Worm (Caenorhabditis elegans): ENCODE results near the gene lep-2.

lep-2 gene

DNA sequence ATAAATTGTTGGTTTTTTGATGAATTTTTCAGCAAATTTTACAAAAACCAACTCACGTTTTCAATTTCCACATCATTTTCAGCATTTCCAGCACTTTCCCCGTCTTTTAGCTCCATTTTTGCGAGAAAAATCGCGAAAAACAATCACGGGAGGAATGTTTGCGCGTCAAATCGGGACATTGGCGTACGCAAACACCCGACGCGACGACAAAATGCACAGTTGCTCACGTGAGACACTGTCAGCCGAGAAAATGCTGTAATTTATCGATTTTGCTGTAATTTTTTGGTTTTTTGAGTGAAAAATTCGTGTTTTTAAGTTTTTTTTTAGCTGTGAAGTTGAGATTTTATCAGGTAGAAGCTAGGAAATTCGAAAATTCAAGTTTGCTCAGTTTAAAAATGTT lies 17.5 kb downstream of the lep-2 start, which contains the start of gene Y55F3AM.9 (continued):
- TF ChIP-seq cebp-2 (GFP tag; IDR thresholded peaks at IDR 0.05) (no peak), nfyb-1 (GFP tag; IDR thresholded peaks at IDR 0.05) (0 out of 2 replicates have a peak, but pooled peaks have one; percentile 17), lin-26 (GFP tag; IDR thresholded peaks at IDR 0.05) (no peak), zfh-2 (GFP tag; conservative IDR thresholded peaks at IDR 0.05) (no peak), Y79H2A.3 (GFP tag; conservative IDR thresholded peaks at IDR 0.05) (no peak), tbp1 (GFP tag; optimal IDR thresholded peaks at IDR 0.05) (peak; percentile 10), lsl-1 (GFP tag; optimal IDR thresholded peaks at IDR 0.05) (peak; percentile 41), ztf-28 (GFP tag; IDR thresholded peaks at IDR 0.05) (0 out of 2 replicates have a peak, but pooled peaks have one; percentile 13), ceh-100 (GFP tag; IDR thresholded peaks at IDR 0.05) (no peak), lin-40 (tag; optimal IDR thresholded peaks at IDR 0.05) (peak; percentile 24), Y56A3A.18 (GFP tag; IDR thresholded peaks at IDR 0.05) (no peak), xnd-1 (tag; optimal IDR thresholded peaks at IDR 0.05) (no peak), unc-130 (GFP tag; optimal IDR thresholded peaks at IDR 0.05) (no peak), pbrm-1 (GFP tag; IDR thresholded peaks at IDR 0.05) (no peak)

DNA sequence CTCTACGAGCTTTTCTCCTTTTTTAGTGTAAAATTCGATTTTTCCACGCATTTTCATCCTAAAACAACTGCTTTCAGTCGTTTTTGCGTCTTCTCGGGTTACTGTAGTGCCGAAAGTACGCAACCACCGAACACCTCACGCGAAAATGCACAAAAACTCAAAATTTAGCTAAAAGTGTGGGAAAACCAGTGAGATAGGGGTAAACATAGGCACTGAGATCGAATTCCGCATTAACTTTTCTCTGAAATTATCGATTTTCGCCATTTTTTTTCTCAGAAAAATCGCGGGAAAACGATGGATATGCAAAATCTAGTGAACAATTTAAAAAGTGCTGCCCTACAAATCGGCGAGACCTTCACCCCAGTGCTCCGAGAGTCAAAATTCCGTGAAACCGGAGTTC lies 18.1 kb downstream of the lep-2 start, which contains the start of gene atg-3:
Gene atg-3, plus strand, starts transcription at position 301 of the 400 bp plus-strand sequence.
- TF ChIP-seq lsl-1 (GFP tag; optimal IDR thresholded peaks at IDR 0.05) (peak; percentile 21), Y79H2A.3 (GFP tag; conservative IDR thresholded peaks at IDR 0.05) (no peak), ccch-3 (GFP tag; optimal IDR thresholded peaks at IDR 0.05) (no peak), madf-8 (GFP tag; conservative IDR thresholded peaks at IDR 0.05) (no peak)

DNA sequence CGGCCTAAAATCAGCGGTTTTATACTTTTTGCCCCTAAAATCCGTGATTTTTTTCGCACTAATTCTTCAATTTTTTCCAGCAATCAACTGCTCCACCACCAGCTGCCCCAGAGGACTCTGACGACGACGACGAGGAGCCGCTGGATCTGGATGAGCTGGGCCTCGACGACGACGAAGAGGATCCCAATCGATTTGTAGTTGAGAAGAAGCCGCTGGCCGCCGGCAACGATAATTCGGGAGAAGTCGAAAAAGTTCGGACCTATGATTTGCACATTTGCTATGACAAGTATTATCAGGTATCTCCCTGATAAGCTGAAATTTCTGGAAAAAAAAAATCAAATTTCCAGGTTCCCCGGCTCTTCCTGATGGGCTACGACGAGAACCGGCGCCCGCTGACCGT lies 19.7 kb downstream of the lep-2 start:
- TF ChIP-seq ama-1 (optimal IDR thresholded peaks at IDR 0.05) (no peak), ama-1 (GFP tag; optimal IDR thresholded peaks at IDR 0.05) (no peak), hsf-1 (GFP tag; IDR thresholded peaks at IDR 0.05) (0 out of 2 replicates have a peak, but pooled peaks have one; percentile 15), ekl-4 (GFP tag; IDR thresholded peaks at IDR 0.05) (no peak), chd-7 (tag; optimal IDR thresholded peaks at IDR 0.05) (no peak), zfh-2 (GFP tag; conservative IDR thresholded peaks at IDR 0.05) (peak; percentile 61)

DNA sequence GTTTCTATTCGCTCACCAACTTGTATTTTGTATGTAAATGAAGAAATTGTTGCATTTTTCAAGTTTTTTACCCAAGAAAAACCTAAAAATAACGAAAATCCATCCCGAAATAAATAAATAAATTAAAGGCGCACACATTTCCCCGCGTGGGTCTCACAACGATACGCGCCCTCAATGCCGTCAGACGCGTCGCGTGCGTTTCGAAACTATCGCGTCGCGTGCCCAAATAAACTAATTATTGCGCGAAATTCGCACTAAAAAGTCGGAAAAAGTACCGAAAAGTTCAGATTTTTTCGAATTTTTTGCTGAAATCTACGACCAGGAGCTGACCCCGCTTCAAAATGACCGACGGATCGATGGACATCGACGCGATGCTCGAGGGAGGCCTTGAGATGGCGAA lies 20.4 kb downstream of the lep-2 start, which contains the start of gene rbm-39:
Gene rbm-39, plus strand, starts transcription at position 178 of the 400 bp plus-strand sequence.
- TF ChIP-seq mxl-1 (tag; optimal IDR thresholded peaks at IDR 0.05) (no peak), gei-17 (GFP tag; optimal IDR thresholded peaks at IDR 0.05) (no peak), Y79H2A.3 (GFP tag; conservative IDR thresholded peaks at IDR 0.05) (peak; percentile 83), hlh-26 (GFP tag; conservative IDR thresholded peaks at IDR 0.05) (no peak), attf-3 (GFP tag; conservative IDR thresholded peaks at IDR 0.05) (peak; percentile 74), T07F8.4 (tag; optimal IDR thresholded peaks at IDR 0.05) (no peak), F37B4.10 (GFP tag; IDR thresholded peaks at IDR 0.05) (no peak), Y67H2A.10 (GFP tag; conservative IDR thresholded peaks at IDR 0.05) (peak; percentile 79), ztf-18 (tag; optimal IDR thresholded peaks at IDR 0.05) (no peak), unc-62 (GFP tag; optimal IDR thresholded peaks at IDR 0.05) (no peak), dpl-1 (GFP tag; optimal IDR thresholded peaks at IDR 0.05) (peak; percentile 54), hlh-12 (tag; optimal IDR thresholded peaks at IDR 0.05) (no peak), F57A8.1 (GFP tag; optimal IDR thresholded peaks at IDR 0.05) (no peak), egl-44 (GFP tag; IDR thresholded peaks at IDR 0.05) (no peak), attf-5 (GFP tag; optimal IDR thresholded peaks at IDR 0.05) (peak; percentile 90), bed-2 (GFP tag; IDR thresholded peaks at IDR 0.05) (no peak), ets-4 (GFP tag; optimal IDR thresholded peaks at IDR 0.05) (no peak), nhr-90 (tag; optimal IDR thresholded peaks at IDR 0.05) (no peak), B0035.1 (tag; optimal IDR thresholded peaks at IDR 0.05) (no peak), nhr-80 (tag; optimal IDR thresholded peaks at IDR 0.05) (no peak), B0019.2 (GFP tag; conservative IDR thresholded peaks at IDR 0.05) (peak; percentile 58; the same call in 1 of the 2 replicates), ceh-27 (GFP tag; optimal IDR thresholded peaks at IDR 0.05) (peak; percentile 36), fkh-3 (tag; optimal IDR thresholded peaks at IDR 0.05) (no peak), F57C9.4 (tag; optimal IDR thresholded peaks at IDR 0.05) (no peak), mel-28 (tag; optimal IDR thresholded peaks at IDR 0.05; ENCODE audit: borderline replicate concordance) (no peak), ztf-28 (GFP tag; IDR thresholded peaks at IDR 0.05) (peak; percentile 69; the same call in 1 of the 2 replicates)
